Worm (Caenorhabditis elegans): ENCODE results near the gene taf-7.2.

Gene taf-7.2

DNA sequence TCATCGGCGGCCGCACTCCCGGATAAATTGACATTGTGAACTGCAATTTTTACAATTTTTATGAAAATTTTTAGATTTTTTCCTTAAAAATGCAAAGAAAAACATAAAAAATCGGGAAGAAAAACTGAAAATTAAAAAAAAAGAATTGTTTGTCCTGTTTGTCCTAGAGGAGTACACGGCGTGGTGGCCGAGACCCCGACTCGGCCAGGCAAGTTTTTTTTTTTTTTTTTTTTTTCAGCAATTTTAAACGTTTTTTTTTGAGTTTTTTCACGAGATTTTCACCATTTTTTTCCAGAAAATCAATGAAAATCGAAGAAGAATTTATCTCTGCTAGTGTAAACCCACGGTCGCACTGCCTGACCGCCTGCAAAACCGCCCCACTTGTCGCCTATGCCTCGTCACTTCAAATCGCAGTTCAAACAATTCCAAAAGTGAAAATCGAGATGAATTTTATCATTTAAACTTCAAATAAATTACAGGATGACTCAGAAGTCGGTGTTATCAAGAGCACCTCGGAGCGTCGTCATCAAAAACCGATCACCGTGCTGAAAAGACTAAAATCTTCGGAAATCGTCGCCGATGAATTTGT, at the start of gene taf-7.2, which contains the start of gene elpc-2:
Gene taf-7.2 (minus strand): TSS at position 42 of the 589 bp plus-strand sequence.
Gene elpc-2 (plus strand): TSS at position 296 of the 589 bp plus-strand sequence.
- TF ChIP-seq nhr-25 (tag; optimal IDR thresholded peaks at IDR 0.05) (no peak), mml-1 (tag; optimal IDR thresholded peaks at IDR 0.05) (no peak), pqm-1 (tag; optimal IDR thresholded peaks at IDR 0.05) (no peak), pha-4 (tag; optimal IDR thresholded peaks at IDR 0.05) (peak; percentile 52), lin-15B (tag; optimal IDR thresholded peaks at IDR 0.05) (peak; percentile 61), zag-1 (tag; optimal IDR thresholded peaks at IDR 0.05) (no peak), fkh-2 (tag; optimal IDR thresholded peaks at IDR 0.05) (no peak), nfya-1 (tag; optimal IDR thresholded peaks at IDR 0.05; ENCODE audit: insufficient read depth) (peak; percentile 62), daf-12 (tag; optimal IDR thresholded peaks at IDR 0.05) (no peak), ceh-9 (tag; optimal IDR thresholded peaks at IDR 0.05) (no peak), hmg-11 (tag; optimal IDR thresholded peaks at IDR 0.05) (peak; percentile 61), sea-2 (GFP tag; optimal IDR thresholded peaks at IDR 0.05) (no peak)

DNA sequence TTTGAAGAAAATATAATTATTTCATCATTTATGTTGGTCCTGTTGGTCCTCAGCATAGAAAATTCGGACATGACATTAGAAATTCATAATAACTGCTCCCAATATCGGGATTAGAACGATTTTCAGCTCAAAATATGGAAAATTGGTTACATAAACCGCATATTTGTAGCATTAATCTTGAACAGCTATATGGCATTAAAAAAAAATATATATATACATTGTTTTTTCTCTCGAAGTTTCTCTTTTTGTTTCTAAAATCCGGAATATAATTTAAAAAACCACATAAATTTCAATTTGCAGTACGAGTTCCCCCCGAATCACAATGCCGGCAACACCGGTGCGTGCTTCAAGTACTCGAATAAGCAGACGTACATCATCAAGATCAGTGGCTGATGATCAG, 41.0 kb upstream of the taf-7.2 start, which contains the start of gene ssl-1:
Gene ssl-1 (plus strand): TSS at position 301 of the 400 bp plus-strand sequence.
- TF ChIP-seq ceh-82 (tag; optimal IDR thresholded peaks at IDR 0.05) (no peak), egl-27 (tag; optimal IDR thresholded peaks at IDR 0.05) (no peak), nhr-23 (tag; optimal IDR thresholded peaks at IDR 0.05) (no peak), ceh-9 (tag; optimal IDR thresholded peaks at IDR 0.05) (no peak), jun-1 (tag; optimal IDR thresholded peaks at IDR 0.05) (no peak), lsy-12 (tag; optimal IDR thresholded peaks at IDR 0.05) (no peak), nhr-67 (tag; optimal IDR thresholded peaks at IDR 0.05) (no peak), ztf-11 (tag; optimal IDR thresholded peaks at IDR 0.05) (no peak), sea-2 (GFP tag; optimal IDR thresholded peaks at IDR 0.05) (no peak), nfya-1 (tag; optimal IDR thresholded peaks at IDR 0.05; ENCODE audit: insufficient read depth) (no peak), zag-1 (tag; optimal IDR thresholded peaks at IDR 0.05) (no peak), daf-12 (tag; optimal IDR thresholded peaks at IDR 0.05) (no peak), aly-2 (tag; optimal IDR thresholded peaks at IDR 0.05) (no peak)

DNA sequence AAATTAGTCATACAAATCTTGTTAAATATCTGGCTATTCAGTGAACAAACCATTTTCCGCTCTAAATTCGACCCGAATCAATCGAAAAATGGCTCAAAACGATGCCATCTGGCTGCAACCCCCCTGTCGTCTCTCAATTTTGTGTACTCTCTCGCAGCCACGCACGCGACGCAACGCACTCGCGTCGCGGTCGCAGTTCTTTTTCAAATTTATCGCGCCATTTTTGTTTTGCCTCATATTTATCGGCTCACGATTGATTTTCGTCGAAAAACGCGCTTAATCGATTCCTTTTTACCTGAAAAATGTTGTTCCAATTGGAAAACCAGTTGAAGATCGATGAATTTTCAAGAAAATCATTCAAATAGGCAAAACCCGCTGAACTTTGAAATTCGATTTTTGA, 40.6 kb upstream of the taf-7.2 start:
- no peak for TF ChIP-seq elt-1 (tag; optimal IDR thresholded peaks at IDR 0.05)
- no peak for TF ChIP-seq ZK546.5 (tag; optimal IDR thresholded peaks at IDR 0.05)
- peak; percentile 66 for TF ChIP-seq hmg-11 (tag; optimal IDR thresholded peaks at IDR 0.05)
- no peak for TF ChIP-seq nhr-237 (tag; optimal IDR thresholded peaks at IDR 0.05)
- TF ChIP-seq nhr-77 (tag; optimal IDR thresholded peaks at IDR 0.05), result no peak
- TF ChIP-seq lsy-12 (tag; optimal IDR thresholded peaks at IDR 0.05), result no peak
- TF ChIP-seq unc-39 (tag; optimal IDR thresholded peaks at IDR 0.05), result no peak
- TF ChIP-seq nfya-1 (tag; optimal IDR thresholded peaks at IDR 0.05; ENCODE audit: insufficient read depth), result peak; percentile 59
- TF ChIP-seq R02D3.7 (tag; optimal IDR thresholded peaks at IDR 0.05), result no peak
- no peak for TF ChIP-seq zag-1 (tag; optimal IDR thresholded peaks at IDR 0.05)
- TF ChIP-seq nhr-67 (tag; optimal IDR thresholded peaks at IDR 0.05), result no peak
- peak; percentile 83 for TF ChIP-seq ama-1 (optimal IDR thresholded peaks at IDR 0.05)
- TF ChIP-seq nhr-23 (tag; optimal IDR thresholded peaks at IDR 0.05), result no peak
- TF ChIP-seq nhr-76 (tag; optimal IDR thresholded peaks at IDR 0.05), result no peak
- TF ChIP-seq ceh-9 (tag; optimal IDR thresholded peaks at IDR 0.05), result no peak
- TF ChIP-seq elt-2 (tag; optimal IDR thresholded peaks at IDR 0.05), result peak; percentile 4
- TF ChIP-seq elt-3 (tag; optimal IDR thresholded peaks at IDR 0.05), result no peak
- TF ChIP-seq aly-2 (tag; optimal IDR thresholded peaks at IDR 0.05), result no peak
- no peak for TF ChIP-seq mdl-1 (tag; optimal IDR thresholded peaks at IDR 0.05)
- TF ChIP-seq skn-1 (tag; optimal IDR thresholded peaks at IDR 0.05), result no peak
- TF ChIP-seq nhr-25 (tag; optimal IDR thresholded peaks at IDR 0.05), result no peak
- no peak for TF ChIP-seq nhr-43 (tag; optimal IDR thresholded peaks at IDR 0.05; ENCODE audit: poor library complexity, severe bottlenecking)
- TF ChIP-seq mml-1 (tag; optimal IDR thresholded peaks at IDR 0.05), result no peak
- no peak for TF ChIP-seq eor-1 (tag; optimal IDR thresholded peaks at IDR 0.05)
- no peak for TF ChIP-seq nhr-12 (tag; optimal IDR thresholded peaks at IDR 0.05)
- TF ChIP-seq unc-62 (GFP tag; optimal IDR thresholded peaks at IDR 0.05), result no peak
- TF ChIP-seq nhr-11 (tag; optimal IDR thresholded peaks at IDR 0.05), result no peak
- TF ChIP-seq fkh-2 (tag; optimal IDR thresholded peaks at IDR 0.05), result no peak
- TF ChIP-seq pqm-1 (tag; optimal IDR thresholded peaks at IDR 0.05), result no peak
- no peak for TF ChIP-seq lin-15B (tag; optimal IDR thresholded peaks at IDR 0.05)
- TF ChIP-seq sea-2 (GFP tag; optimal IDR thresholded peaks at IDR 0.05), result no peak
- TF ChIP-seq snpc-4 (tag; optimal IDR thresholded peaks at IDR 0.05), result peak; percentile 8
- peak; percentile 8 for TF ChIP-seq pha-4 (tag; optimal IDR thresholded peaks at IDR 0.05)
- no peak for TF ChIP-seq jun-1 (tag; optimal IDR thresholded peaks at IDR 0.05)
- TF ChIP-seq fkh-10 (GFP tag; optimal IDR thresholded peaks at IDR 0.05), result no peak
- TF ChIP-seq egl-5 (tag; optimal IDR thresholded peaks at IDR 0.05), result no peak
- TF ChIP-seq ztf-11 (tag; optimal IDR thresholded peaks at IDR 0.05), result no peak
- no peak for TF ChIP-seq tbx-2 (tag; optimal IDR thresholded peaks at IDR 0.05)
- no peak for TF ChIP-seq ceh-16 (tag; optimal IDR thresholded peaks at IDR 0.05)
- no peak for TF ChIP-seq fos-1 (tag; optimal IDR thresholded peaks at IDR 0.05)
- no peak for TF ChIP-seq ztf-4 (tag; optimal IDR thresholded peaks at IDR 0.05)
- TF ChIP-seq ceh-28 (tag; optimal IDR thresholded peaks at IDR 0.05), result no peak
- no peak for TF ChIP-seq nhr-28 (tag; optimal IDR thresholded peaks at IDR 0.05)
- no peak for TF ChIP-seq daf-12 (tag; optimal IDR thresholded peaks at IDR 0.05)
